Worm (Caenorhabditis elegans): ENCODE measurements around the gene B0336.7.

Gene B0336.7

DNA sequence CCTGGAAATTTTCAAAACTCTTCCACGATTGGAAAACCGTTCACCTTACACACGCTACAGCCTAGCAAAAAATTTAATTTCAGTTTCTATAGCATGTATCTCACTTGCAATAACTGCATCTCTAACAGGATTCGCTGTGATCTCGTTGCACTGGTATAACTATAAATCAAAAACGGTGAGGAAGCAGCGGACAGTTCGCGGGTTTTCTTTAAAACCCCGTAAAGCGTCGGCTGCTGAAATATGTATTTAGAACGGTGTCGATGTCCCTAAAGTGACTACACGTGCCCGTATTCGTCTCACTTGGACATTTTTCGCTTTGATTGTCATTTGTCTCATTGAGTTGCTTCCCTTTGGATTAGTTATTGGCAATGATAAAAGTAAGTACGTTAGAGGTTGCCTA lies 37.2 kb upstream of the B0336.7 start:
- no peak for TF ChIP-seq ztf-4 (tag; optimal IDR thresholded peaks at IDR 0.05)
- no peak for TF ChIP-seq mml-1 (tag; optimal IDR thresholded peaks at IDR 0.05)
- TF ChIP-seq nhr-12 (tag; optimal IDR thresholded peaks at IDR 0.05): no peak
- no peak for TF ChIP-seq aly-2 (tag; optimal IDR thresholded peaks at IDR 0.05)
- no peak for TF ChIP-seq lin-39 (tag; optimal IDR thresholded peaks at IDR 0.05)
- no peak for TF ChIP-seq fkh-2 (tag; optimal IDR thresholded peaks at IDR 0.05)
- no peak for TF ChIP-seq ztf-11 (tag; optimal IDR thresholded peaks at IDR 0.05)
- TF ChIP-seq elt-1 (tag; optimal IDR thresholded peaks at IDR 0.05): no peak
- TF ChIP-seq egl-5 (tag; optimal IDR thresholded peaks at IDR 0.05): no peak
- TF ChIP-seq ama-1 (optimal IDR thresholded peaks at IDR 0.05): no peak
- no peak for TF ChIP-seq elt-3 (tag; optimal IDR thresholded peaks at IDR 0.05)
- no peak for TF ChIP-seq unc-62 (GFP tag; optimal IDR thresholded peaks at IDR 0.05)
- TF ChIP-seq fos-1 (tag; optimal IDR thresholded peaks at IDR 0.05): no peak

DNA sequence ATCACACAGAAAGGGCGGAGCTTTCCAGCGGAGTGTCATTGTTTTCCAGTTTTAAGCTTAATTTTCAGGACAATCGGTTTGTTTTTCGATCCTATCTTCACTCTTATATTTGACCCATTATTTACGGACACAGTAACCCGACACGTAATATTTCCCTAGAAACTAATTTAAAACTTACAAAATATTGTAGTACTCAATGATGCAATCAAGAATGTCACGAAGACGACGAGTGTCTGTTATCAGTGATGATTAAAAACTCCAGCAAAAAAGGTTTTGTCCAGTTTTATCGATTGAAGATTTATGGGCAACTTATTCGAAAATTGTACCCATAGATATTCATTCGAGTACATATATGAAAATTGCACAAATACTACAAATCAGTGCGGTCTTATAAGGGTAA lies 35.8 kb upstream of the B0336.7 start, which contains the start of gene B0244.17:
TSS of gene B0244.17 (plus strand) at position 301 of the 400 bp plus-strand sequence.
- peak; percentile 26 for TF ChIP-seq elt-2 (tag; optimal IDR thresholded peaks at IDR 0.05)
- TF ChIP-seq nhr-67 (tag; optimal IDR thresholded peaks at IDR 0.05): no peak
- TF ChIP-seq egl-5 (tag; optimal IDR thresholded peaks at IDR 0.05): no peak

DNA sequence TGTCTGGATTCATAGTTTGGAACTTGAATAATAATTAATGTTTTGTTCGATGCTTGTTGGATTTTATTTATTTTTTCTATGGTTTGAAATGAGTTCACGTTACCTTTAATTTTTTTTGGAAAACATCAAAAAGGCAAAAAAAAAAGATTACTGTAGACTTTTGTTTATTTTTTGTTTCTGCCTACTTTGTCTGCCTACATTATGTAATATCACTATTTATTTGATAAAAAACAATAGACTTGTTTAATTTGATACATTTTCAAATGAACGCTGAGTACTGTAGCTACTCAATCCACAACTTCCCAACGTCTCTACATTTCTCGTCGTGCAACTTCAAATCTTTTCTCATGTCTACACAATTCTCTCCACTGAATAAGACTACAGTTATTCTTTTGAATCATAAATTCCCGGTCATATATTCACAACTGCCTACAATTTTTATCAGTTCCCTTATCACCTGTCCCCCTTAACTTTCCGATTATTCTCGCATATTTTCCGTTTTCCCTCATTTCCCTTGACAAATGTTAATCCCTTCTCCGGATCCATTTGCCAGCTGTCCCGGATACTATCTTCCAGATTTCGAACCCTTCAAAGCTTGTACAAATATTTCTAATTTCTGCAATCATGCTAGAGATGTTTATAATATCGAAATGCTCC lies 33.9 kb upstream of the B0336.7 start, which contains the start of the genes B0244.9 and B0244.7:
TSS of gene B0244.9 (minus strand) at position 51 of the 657 bp plus-strand sequence.
TSS of gene B0244.7 (plus strand) at position 522 of the 657 bp plus-strand sequence.
- TF ChIP-seq elt-2 (tag; optimal IDR thresholded peaks at IDR 0.05) (peak; percentile 55), nhr-67 (tag; optimal IDR thresholded peaks at IDR 0.05) (no peak)

- no peak for TF ChIP-seq ztf-4 (tag; optimal IDR thresholded peaks at IDR 0.05)
- TF ChIP-seq nhr-23 (tag; optimal IDR thresholded peaks at IDR 0.05): no peak
- TF ChIP-seq nhr-77 (tag; optimal IDR thresholded peaks at IDR 0.05): no peak
- TF ChIP-seq nhr-28 (tag; optimal IDR thresholded peaks at IDR 0.05): no peak
- no peak for TF ChIP-seq tbx-2 (tag; optimal IDR thresholded peaks at IDR 0.05)
- no peak for TF ChIP-seq nhr-43 (tag; optimal IDR thresholded peaks at IDR 0.05; ENCODE audit: poor library complexity, severe bottlenecking)
- TF ChIP-seq ztf-11 (tag; optimal IDR thresholded peaks at IDR 0.05): no peak
- TF ChIP-seq nhr-11 (tag; optimal IDR thresholded peaks at IDR 0.05): no peak
- TF ChIP-seq elt-1 (tag; optimal IDR thresholded peaks at IDR 0.05): no peak
- TF ChIP-seq fkh-2 (tag; optimal IDR thresholded peaks at IDR 0.05): no peak
- TF ChIP-seq sea-2 (GFP tag; optimal IDR thresholded peaks at IDR 0.05): no peak
- no peak for TF ChIP-seq lin-15B (tag; optimal IDR thresholded peaks at IDR 0.05)
- no peak for TF ChIP-seq fos-1 (tag; optimal IDR thresholded peaks at IDR 0.05)
- no peak for TF ChIP-seq nhr-67 (tag; optimal IDR thresholded peaks at IDR 0.05)
- TF ChIP-seq daf-12 (tag; optimal IDR thresholded peaks at IDR 0.05): no peak
- TF ChIP-seq mml-1 (tag; optimal IDR thresholded peaks at IDR 0.05): no peak
- TF ChIP-seq nhr-25 (tag; optimal IDR thresholded peaks at IDR 0.05): no peak
These were observed 32.9 kb upstream of the B0336.7 start for ce11 chrIII:5730041-5730440.

- TF ChIP-seq nhr-77 (tag; optimal IDR thresholded peaks at IDR 0.05): no peak
- no peak for TF ChIP-seq hmg-11 (tag; optimal IDR thresholded peaks at IDR 0.05)
- no peak for TF ChIP-seq nhr-76 (tag; optimal IDR thresholded peaks at IDR 0.05)
- no peak for TF ChIP-seq lin-15B (tag; optimal IDR thresholded peaks at IDR 0.05)
- TF ChIP-seq elt-1 (tag; optimal IDR thresholded peaks at IDR 0.05): no peak
- TF ChIP-seq aly-2 (tag; optimal IDR thresholded peaks at IDR 0.05): no peak
- TF ChIP-seq ceh-16 (tag; optimal IDR thresholded peaks at IDR 0.05): no peak
- TF ChIP-seq egl-5 (tag; optimal IDR thresholded peaks at IDR 0.05): no peak
These were observed 32.2 kb upstream of the B0336.7 start for ce11 chrIII:5729367-5729766.

DNA sequence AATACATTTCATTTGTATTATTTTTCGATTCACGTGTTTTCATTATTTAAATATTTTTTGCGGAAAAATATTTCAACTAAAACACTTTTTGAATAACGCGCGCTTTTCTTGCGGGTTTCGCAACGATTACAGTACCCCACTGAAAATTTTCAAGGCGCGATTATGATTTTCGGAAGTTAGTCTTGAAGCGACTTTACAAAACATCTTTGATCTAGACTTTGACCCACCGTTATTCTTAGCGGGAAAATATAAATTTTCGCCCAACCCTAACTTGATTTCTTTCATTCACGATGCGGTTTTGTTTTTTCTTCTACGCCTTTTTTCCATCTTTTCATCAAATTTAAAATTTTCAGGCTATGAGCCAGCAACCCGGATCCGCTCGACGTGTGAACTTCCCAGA lies 30.7 kb upstream of the B0336.7 start, which contains the start of gene egg-1:
TSS of gene egg-1 (plus strand) at position 354 of the 400 bp plus-strand sequence.
- TF ChIP-seq nhr-43 (tag; optimal IDR thresholded peaks at IDR 0.05; ENCODE audit: poor library complexity, severe bottlenecking) (no peak), aly-2 (tag; optimal IDR thresholded peaks at IDR 0.05) (no peak), R02D3.7 (tag; optimal IDR thresholded peaks at IDR 0.05) (no peak), nhr-11 (tag; optimal IDR thresholded peaks at IDR 0.05) (no peak), egl-27 (tag; optimal IDR thresholded peaks at IDR 0.05) (no peak), ceh-16 (tag; optimal IDR thresholded peaks at IDR 0.05) (no peak), ceh-28 (tag; optimal IDR thresholded peaks at IDR 0.05) (no peak), jun-1 (tag; optimal IDR thresholded peaks at IDR 0.05) (no peak), mml-1 (tag; optimal IDR thresholded peaks at IDR 0.05) (no peak), hmg-11 (tag; optimal IDR thresholded peaks at IDR 0.05) (no peak), fkh-2 (tag; optimal IDR thresholded peaks at IDR 0.05) (no peak), ceh-9 (tag; optimal IDR thresholded peaks at IDR 0.05) (no peak), nhr-237 (tag; optimal IDR thresholded peaks at IDR 0.05) (no peak), tbx-2 (tag; optimal IDR thresholded peaks at IDR 0.05) (no peak), eor-1 (tag; optimal IDR thresholded peaks at IDR 0.05) (no peak), egl-5 (tag; optimal IDR thresholded peaks at IDR 0.05) (no peak), elt-2 (tag; optimal IDR thresholded peaks at IDR 0.05) (no peak)

Measured in whole organism, L3 larva.